Worm (Caenorhabditis elegans) whole organism, midembryonic: ENCODE data around the gene sftb-1.

ENCODE experiments used
- T22C8.4 ChIP-seq: fragments of 200-800 bp; sonication (Bioruptor generic); IDR thresholded peaks from 2 replicates; pipeline ENCODE4 v1.3.6; 2022; ENCODE audit warnings: missing genetic modification characterization, missing compliant biosample characterization
- cog-1 ChIP-seq: sonication (generic microtip); optimal IDR thresholded peaks from 2 replicates; lab custom pipeline; 2016; ENCODE audit warnings: missing genetic modification characterization, missing compliant biosample characterization
- flt-1 ChIP-seq: fragments of 200-800 bp; sonication (Bioruptor generic); IDR thresholded peaks from 2 replicates; pipeline ENCODE4 v1.3.6; 2022; ENCODE audit warnings: missing genetic modification characterization, missing compliant biosample characterization
- klf-2 ChIP-seq: fragments of 200-800 bp; sonication (Bioruptor generic); conservative IDR thresholded peaks from 2 replicates; pipeline ENCODE4 v1.3.6; 2022; ENCODE audit warnings: missing genetic modification reagents, missing genetic modification characterization, missing compliant biosample characterization
- med-1 ChIP-seq: sonication (generic microtip); optimal IDR thresholded peaks from 2 replicates; lab custom pipeline; 2017; ENCODE audit warnings: missing genetic modification characterization, mild to moderate bottlenecking, missing compliant biosample characterization, antibody characterized with exemption, missing genetic modification reagents; ENCODE audit not compliant: insufficient read depth
- ref-1 ChIP-seq: fragments of 200-800 bp; sonication (Bioruptor generic); conservative IDR thresholded peaks from 2 replicates; pipeline ENCODE4 v1.3.6; 2022; ENCODE audit warnings: missing genetic modification reagents, missing genetic modification characterization, missing compliant biosample characterization
- tab-1 ChIP-seq: fragments of 200-800 bp; sonication (Bioruptor generic); IDR thresholded peaks from 2 replicates; pipeline ENCODE4 v1.3.6; 2022; ENCODE audit warnings: missing genetic modification characterization, missing compliant biosample characterization
- ztf-23 ChIP-seq: fragments of 200-800 bp; sonication (Bioruptor generic); IDR thresholded peaks from 2 replicates; pipeline ENCODE4 v1.3.6; 2022; ENCODE audit warnings: missing genetic modification reagents, missing genetic modification characterization, missing compliant biosample characterization
- ztf-29 ChIP-seq: fragments of 200-800 bp; sonication (Bioruptor generic); IDR thresholded peaks from 2 replicates; pipeline ENCODE4 v1.3.6; 2022; ENCODE audit warnings: missing genetic modification reagents, missing genetic modification characterization, missing compliant biosample characterization

Gene sftb-1

DNA sequence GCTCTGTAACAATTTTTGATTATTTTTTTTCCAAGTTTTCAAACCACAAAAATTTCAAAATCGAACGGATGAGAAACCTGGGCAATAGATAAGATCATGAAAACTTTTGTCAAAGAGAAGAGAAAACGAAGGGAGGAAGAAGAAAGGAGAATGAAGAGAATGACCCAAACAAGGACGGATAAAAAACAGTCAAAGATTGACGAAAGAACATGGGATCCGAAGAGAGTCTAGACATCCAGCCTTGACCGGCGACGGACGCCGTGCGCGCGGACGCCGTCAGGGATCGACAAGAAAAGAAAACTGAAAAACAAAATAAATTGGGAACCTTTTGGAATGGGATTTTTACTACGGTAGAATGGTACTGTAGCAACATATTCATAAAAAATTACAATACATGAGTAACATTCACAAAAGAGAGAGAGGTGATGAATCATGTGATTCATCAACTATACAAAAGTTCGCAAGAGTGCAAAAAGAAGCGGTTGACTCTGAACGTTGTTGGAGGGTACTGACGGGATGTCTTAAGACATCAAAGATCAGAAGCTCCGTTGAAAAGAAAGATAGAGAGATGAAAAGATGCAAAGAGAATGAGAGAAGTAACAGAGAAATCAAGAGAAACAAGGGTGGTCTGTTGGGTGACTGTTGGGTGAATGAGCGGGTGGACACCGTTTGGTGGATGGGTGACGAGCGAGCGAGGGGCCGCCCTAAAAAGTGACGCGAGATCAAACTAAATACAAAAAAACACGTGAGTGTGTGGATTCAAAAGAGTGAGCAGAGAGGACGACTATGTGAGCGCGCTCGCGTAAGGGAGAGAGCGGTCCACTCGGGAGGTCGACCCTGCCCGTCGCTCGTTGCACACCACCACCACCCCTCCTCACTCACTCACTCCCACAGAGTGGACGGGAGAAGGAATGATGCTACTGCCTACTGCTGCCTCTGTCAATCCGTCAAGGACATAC, 11.4 kb upstream of the sftb-1 start, which contains the start of gene sup-26:
Gene sup-26 (minus strand): TSS at position 10 of the 959 bp plus-strand sequence.
- TF ChIP-seq ztf-29 (no peak), ztf-23 (peak; percentile 26; the same call in 1 of the 2 replicates), flt-1 (peak; percentile 47; the same call in 1 of the 2 replicates), med-1 (no peak), T22C8.4 (no peak), klf-2 (GFP tag; lab: Robert Waterston, UW) (0 out of 2 replicates have a peak, but pooled peaks have one; percentile 38), ref-1 (GFP tag; lab: Robert Waterston, UW) (no peak), cog-1 (tag; lab: Kevin White, UChicago) (no peak), tab-1 (GFP tag; lab: Robert Waterston, UW) (peak; percentile 15; the same call in 1 of the 2 replicates)

ce11 chrIII:4278203-4278602, 9.1 kb upstream of the sftb-1 start:
- TF ChIP-seq flt-1: 0 out of 2 replicates have a peak, but pooled peaks have one; percentile 45
- TF ChIP-seq T22C8.4: no peak

DNA sequence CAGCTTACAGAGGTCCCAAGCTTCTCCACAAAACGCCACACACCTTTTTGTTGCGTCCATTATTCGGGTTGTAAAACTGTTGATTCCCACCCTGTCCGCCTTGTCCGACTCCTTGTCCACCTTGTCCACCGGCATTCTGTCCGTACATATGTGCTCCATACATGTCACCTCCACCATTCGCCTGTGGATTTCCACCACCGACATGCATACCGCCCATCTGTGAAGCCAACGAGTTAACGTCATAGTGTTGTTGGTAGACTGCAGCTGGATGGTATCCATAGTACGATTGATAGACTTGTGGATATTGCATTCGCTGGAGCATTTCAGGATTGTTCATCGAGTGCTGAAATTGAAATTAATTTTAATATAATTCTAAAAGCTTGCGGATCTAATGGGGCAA, 8.7 kb upstream of the sftb-1 start:
- TF ChIP-seq med-1 (no peak), flt-1 (no peak), ztf-23 (no peak), tab-1 (GFP tag; lab: Robert Waterston, UW) (no peak), klf-2 (GFP tag; lab: Robert Waterston, UW) (no peak), T22C8.4 (no peak), ref-1 (GFP tag; lab: Robert Waterston, UW) (no peak), ztf-29 (no peak), cog-1 (tag; lab: Kevin White, UChicago) (no peak)

DNA sequence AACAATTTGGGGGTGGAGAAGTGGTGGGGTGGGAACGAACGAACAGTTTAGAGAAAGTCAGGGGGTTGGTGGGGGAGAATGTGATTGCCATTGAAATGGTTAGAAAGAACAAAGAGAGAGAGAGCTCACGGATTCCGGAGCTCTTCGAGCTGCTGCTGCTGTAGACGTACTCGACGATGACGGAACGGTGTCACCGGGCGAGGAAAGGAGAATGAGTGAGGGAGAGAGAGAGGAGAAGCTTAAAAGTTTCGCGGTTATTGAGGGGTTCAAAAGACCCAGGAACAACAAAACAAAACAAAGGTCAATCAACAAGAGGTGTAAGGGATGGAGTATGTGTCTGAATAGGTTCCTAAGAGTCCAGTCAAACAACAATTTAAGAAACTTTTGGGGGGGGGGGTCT, 7.2 kb upstream of the sftb-1 start:
- TF ChIP-seq tab-1 (GFP tag; lab: Robert Waterston, UW) (no peak), med-1 (no peak), ztf-23 (no peak), ztf-29 (no peak), T22C8.4 (no peak), klf-2 (GFP tag; lab: Robert Waterston, UW) (no peak), ref-1 (GFP tag; lab: Robert Waterston, UW) (no peak), flt-1 (no peak; the same call in 1 of the 2 replicates), cog-1 (tag; lab: Kevin White, UChicago) (no peak)

ce11 chrIII:4275704-4276103, 6.6 kb upstream of the sftb-1 start:
- TF ChIP-seq flt-1: peak; percentile 9; the same call in 1 of the 2 replicates
- no peak for TF ChIP-seq ztf-23
- no peak for TF ChIP-seq ztf-29

DNA sequence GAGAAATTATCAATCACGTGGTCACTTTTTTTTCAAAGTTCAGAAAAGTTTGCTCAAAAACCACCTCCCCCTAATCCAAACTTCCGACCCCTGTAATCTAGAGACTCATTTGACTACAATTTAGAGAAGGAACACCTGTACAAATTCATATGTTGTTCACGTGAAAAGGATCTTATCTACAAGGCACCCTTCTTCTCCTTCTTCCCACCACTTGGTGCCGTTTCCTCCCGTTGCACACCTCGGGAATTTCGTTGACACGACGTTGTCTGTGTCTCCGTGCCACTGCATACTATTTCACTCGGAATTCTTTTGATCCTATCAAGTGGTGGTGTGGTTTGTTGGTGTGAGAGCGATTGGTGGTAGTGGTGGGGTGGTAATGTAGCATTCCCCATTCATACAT, 5.5 kb upstream of the sftb-1 start:
- TF ChIP-seq tab-1 (GFP tag; lab: Robert Waterston, UW) (no peak), T22C8.4 (no peak), ref-1 (GFP tag; lab: Robert Waterston, UW) (no peak), flt-1 (no peak), cog-1 (tag; lab: Kevin White, UChicago) (no peak), med-1 (no peak), ztf-29 (no peak), ztf-23 (no peak), klf-2 (GFP tag; lab: Robert Waterston, UW) (no peak)

DNA sequence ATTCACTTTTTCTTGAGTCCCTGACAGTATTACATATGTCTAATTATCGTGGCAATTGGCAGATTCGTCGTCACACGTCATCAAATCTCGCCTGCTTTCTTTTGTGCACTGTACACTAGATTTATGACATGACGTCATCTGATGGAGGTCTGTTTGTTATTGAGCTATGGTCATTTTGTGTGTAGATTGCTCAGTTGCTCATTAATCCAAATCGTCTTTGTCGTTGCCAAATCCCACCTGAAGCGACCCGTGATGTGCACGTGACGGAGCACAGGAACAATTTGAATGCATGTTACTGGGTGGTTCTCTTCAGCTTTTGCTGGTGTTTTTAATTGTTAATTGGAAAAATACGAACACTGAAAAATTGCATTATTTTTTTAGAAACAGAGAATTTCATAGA, 3.8 kb upstream of the sftb-1 start:
- TF ChIP-seq tab-1 (GFP tag; lab: Robert Waterston, UW) (no peak), cog-1 (tag; lab: Kevin White, UChicago) (no peak), ref-1 (GFP tag; lab: Robert Waterston, UW) (no peak), T22C8.4 (no peak), med-1 (no peak), ztf-23 (no peak), klf-2 (GFP tag; lab: Robert Waterston, UW) (no peak), flt-1 (no peak), ztf-29 (no peak)

- TF ChIP-seq ztf-29: no peak
- TF ChIP-seq ref-1 (GFP tag; lab: Robert Waterston, UW): no peak
- TF ChIP-seq T22C8.4: no peak
- TF ChIP-seq ztf-23: no peak
- no peak for TF ChIP-seq flt-1
- no peak for TF ChIP-seq klf-2 (GFP tag; lab: Robert Waterston, UW)
These were observed 2.0 kb upstream of the sftb-1 start for ce11 chrIII:4271059-4271458.

DNA sequence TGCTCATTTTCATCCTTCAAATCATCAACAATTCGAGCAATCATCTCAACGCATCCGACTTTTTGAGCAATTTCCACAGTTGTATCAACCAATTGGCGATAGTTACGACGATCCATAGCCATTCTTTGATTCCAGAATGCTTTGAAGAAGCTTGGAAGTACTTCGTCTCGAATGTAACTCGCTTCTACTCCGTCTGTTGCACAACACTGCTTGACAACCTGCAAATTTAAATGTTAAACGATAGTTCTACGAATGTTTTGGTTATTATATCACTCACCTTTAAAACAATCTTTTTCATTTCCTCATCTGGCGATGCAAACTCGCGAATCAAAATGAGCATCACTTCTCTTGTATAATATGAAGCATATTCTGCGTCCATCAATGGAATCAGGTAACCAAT, 3.2 kb downstream of the sftb-1 start:
- TF ChIP-seq T22C8.4: no peak
- no peak for TF ChIP-seq klf-2 (GFP tag; lab: Robert Waterston, UW)
- TF ChIP-seq ztf-29: no peak
- no peak for TF ChIP-seq tab-1 (GFP tag; lab: Robert Waterston, UW)

- no peak for TF ChIP-seq ztf-23
- no peak for TF ChIP-seq ref-1 (GFP tag; lab: Robert Waterston, UW)
- no peak for TF ChIP-seq T22C8.4
- TF ChIP-seq cog-1 (tag; lab: Kevin White, UChicago): no peak
- no peak for TF ChIP-seq ztf-29
- TF ChIP-seq klf-2 (GFP tag; lab: Robert Waterston, UW): no peak
These were observed 6.0 kb downstream of the sftb-1 start, which contains the start of gene T08A11.1 for ce11 chrIII:4263048-4263447. T08A11.1 (minus strand) TSS chrIII:4263148.

DNA sequence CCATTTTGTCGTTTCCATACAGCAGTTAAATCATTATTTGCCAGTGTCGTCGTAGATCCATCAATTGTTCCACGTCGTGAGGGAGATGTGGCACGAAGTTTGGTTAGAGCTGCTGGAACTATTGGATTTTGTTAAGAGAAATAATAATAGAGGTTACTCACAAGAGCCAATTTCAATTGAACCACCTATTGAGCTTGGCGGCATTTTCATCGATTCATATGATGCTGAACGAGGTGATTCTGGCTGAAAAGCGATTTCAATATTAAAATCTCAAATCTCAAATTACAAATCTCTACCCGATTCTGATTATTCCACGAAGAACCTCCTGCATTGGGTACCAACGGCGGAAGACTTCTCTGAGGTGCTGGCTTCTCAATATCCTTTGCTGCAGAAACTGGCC, 11.2 kb downstream of the sftb-1 start:
- TF ChIP-seq ztf-29: no peak
- TF ChIP-seq flt-1: no peak
- no peak for TF ChIP-seq T22C8.4
- TF ChIP-seq ztf-23: no peak
- no peak for TF ChIP-seq ref-1 (GFP tag; lab: Robert Waterston, UW)
- no peak for TF ChIP-seq klf-2 (GFP tag; lab: Robert Waterston, UW)
- no peak for TF ChIP-seq tab-1 (GFP tag; lab: Robert Waterston, UW)
- TF ChIP-seq med-1: no peak
- TF ChIP-seq cog-1 (tag; lab: Kevin White, UChicago): no peak
